Worm (Caenorhabditis elegans): ENCODE data around the gene cyd-1.

DNA sequence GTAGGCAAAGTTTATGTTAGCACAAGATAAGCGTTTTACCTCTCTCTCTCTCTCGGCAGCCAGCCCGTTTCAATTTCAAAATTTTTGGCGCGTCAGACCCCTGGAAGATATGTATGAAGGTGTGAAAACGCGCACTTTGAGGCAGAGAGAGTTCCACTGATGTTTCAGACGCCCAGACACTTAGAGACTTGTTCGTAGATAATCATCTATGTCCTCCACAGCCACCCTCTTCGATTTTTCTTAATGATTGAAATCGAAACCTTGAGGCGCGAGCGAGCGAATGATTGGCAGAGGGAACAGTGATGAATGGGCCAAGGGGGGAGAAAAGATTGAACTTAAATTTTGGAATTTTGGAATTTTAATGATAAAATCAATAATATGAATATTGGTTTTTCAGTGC lies 11.2 kb downstream of the cyd-1 start:
- TF ChIP-seq dve-1 (tag; optimal IDR thresholded peaks at IDR 0.05) (no peak), dmd-4 (tag; optimal IDR thresholded peaks at IDR 0.05; ENCODE audit: borderline replicate concordance) (no peak), F13H6.1 (tag; optimal IDR thresholded peaks at IDR 0.05) (no peak), fkh-10 (GFP tag; optimal IDR thresholded peaks at IDR 0.05) (no peak), ama-1 (optimal IDR thresholded peaks at IDR 0.05) (no peak), che-1 (tag; optimal IDR thresholded peaks at IDR 0.05) (no peak), ceh-31 (tag; optimal IDR thresholded peaks at IDR 0.05) (no peak), zip-5 (tag; optimal IDR thresholded peaks at IDR 0.05) (no peak), K02D7.2 (tag; optimal IDR thresholded peaks at IDR 0.05) (no peak)

All from whole organism, late embryonic.